Fruit fly (Drosophila melanogaster) whole organism, prepupa: ENCODE measurements around the gene P5CDh2.

Experiments used
- Blimp-1 ChIP-seq: fragments of 200-800 bp; sonication (Bioruptor generic); optimal IDR thresholded peaks from 3 replicates; lab custom pipeline; 2017; ENCODE audit warnings: missing biosample characterization, missing genetic modification characterization, mild to moderate bottlenecking, moderate library complexity, missing genetic modification reagents
- CG11762 ChIP-seq: fragments of 200-800 bp; sonication (Bioruptor generic); optimal IDR thresholded peaks from 3 replicates; lab custom pipeline; 2016; ENCODE audit warnings: missing biosample characterization, missing genetic modification characterization; ENCODE audit not compliant: insufficient read depth
- CG32006 ChIP-seq: fragments of 200-800 bp; sonication (Bioruptor generic); optimal IDR thresholded peaks from 3 replicates; lab custom pipeline; 2017; ENCODE audit warnings: missing biosample characterization, mild to moderate bottlenecking, missing genetic modification characterization
- CG3919 ChIP-seq: fragments of 200-800 bp; sonication (Bioruptor generic); optimal IDR thresholded peaks from 3 replicates; lab custom pipeline; 2016; ENCODE audit warnings: missing biosample characterization, missing genetic modification characterization
- CG6854 ChIP-seq: fragments of 200-800 bp; sonication (Bioruptor generic); optimal IDR thresholded peaks from 2 replicates; lab custom pipeline; 2017; ENCODE audit warnings: missing biosample characterization, mild to moderate bottlenecking, missing genetic modification characterization
- Eip75B ChIP-seq: fragments of 200-800 bp; sonication (Bioruptor generic); optimal IDR thresholded peaks from 3 replicates; lab custom pipeline; 2016; ENCODE audit warnings: missing biosample characterization, missing genetic modification characterization
- fd85E ChIP-seq: fragments of 200-800 bp; sonication (Bioruptor generic); optimal IDR thresholded peaks from 3 replicates; lab custom pipeline; 2016; ENCODE audit warnings: missing biosample characterization, missing genetic modification characterization
- fkh ChIP-seq: fragments of 200-800 bp; sonication (Bioruptor generic); optimal IDR thresholded peaks from 3 replicates; lab custom pipeline; 2017; ENCODE audit warnings: missing biosample characterization, mild to moderate bottlenecking, missing genetic modification characterization, moderate library complexity
- svp ChIP-seq: fragments of 200-800 bp; sonication (Bioruptor generic); peaks from one replicate; lab custom pipeline; 2016; ENCODE audit warnings: missing biosample characterization, missing genetic modification characterization
- topi ChIP-seq: fragments of 200-800 bp; sonication (Bioruptor generic); optimal IDR thresholded peaks from 3 replicates; lab custom pipeline; 2016; ENCODE audit warnings: missing biosample characterization, missing genetic modification characterization

DNA sequence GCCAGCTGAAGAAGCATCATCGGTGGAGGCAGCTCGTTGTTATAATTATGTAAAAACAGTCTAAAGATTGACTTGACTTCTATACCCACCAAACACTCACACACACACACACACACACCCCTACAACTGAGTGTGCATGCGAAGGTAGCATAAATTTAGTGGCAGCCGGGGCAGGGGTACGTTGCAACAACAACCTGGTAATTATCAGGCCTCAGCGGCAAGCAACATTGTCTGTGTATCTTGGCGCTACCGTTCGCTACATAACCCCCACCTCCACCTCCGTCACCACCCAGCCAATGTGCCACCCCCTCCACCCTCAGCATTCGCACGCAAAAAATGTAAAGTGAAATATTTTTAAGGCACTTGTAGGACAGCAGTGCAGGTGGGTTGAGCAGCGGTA lies 39.3 kb downstream of the P5CDh2 start:
- TF ChIP-seq CG11762 (GFP tag; lab: Kevin White, UChicago) (no peak), fd85E (GFP tag; lab: Kevin White, UChicago) (no peak), CG32006 (GFP tag; lab: Kevin White, UChicago) (no peak), topi (GFP tag; lab: Kevin White, UChicago) (no peak), Eip75B (no peak), fkh (no peak), Blimp-1 (GFP tag; lab: Kevin White, UChicago) (no peak), CG6854 (GFP tag; lab: Kevin White, UChicago) (no peak), svp (GFP tag; lab: Kevin White, UChicago) (no peak), CG3919 (GFP tag; lab: Kevin White, UChicago) (no peak)
